Worm (Caenorhabditis elegans): ENCODE results near the gene srh-283.

- TF ChIP-seq him-1 (tag; optimal IDR thresholded peaks at IDR 0.05) (no peak), W03F9.2 (tag; optimal IDR thresholded peaks at IDR 0.05) (no peak), dao-5 (tag; optimal IDR thresholded peaks at IDR 0.05) (no peak)
Measured at ce11 chrV:17718647-17719046, 46.5 kb upstream of the srh-283 start, which contains the start of gene str-77.

Measured in whole organism, L4/young adult.